Worm (Caenorhabditis elegans): ENCODE measurements around the gene srz-10.

DNA sequence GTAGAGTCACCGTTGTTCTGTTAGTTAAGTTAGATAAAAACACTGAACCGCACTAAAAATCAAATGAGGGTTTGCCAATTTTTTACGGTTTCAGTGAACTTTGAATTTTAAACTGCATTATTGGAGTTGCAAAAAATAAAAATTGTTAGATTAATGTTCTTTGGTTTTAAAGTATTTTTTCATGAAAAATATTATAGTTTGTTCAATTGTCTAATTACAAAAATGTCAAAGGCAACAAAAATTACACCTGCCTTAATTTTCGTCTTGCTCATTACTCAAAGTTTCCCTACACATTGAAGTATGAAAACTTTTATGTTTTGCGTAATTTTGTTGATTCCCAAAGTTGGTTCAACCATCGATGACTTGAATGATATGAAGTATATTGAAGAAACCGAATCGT, 1.9 kb upstream of the srz-10 start, which contains the start of gene irld-62:
- TF ChIP-seq unc-98 (GFP tag; IDR thresholded peaks at IDR 0.05) = no peak
- no peak for TF ChIP-seq lin-14 (GFP tag; optimal IDR thresholded peaks at IDR 0.05)
- TF ChIP-seq tlp-1 (tag; optimal IDR thresholded peaks at IDR 0.05) = no peak
- TF ChIP-seq jun-1 (tag; optimal IDR thresholded peaks at IDR 0.05) = no peak
- TF ChIP-seq lin-39 (tag; optimal IDR thresholded peaks at IDR 0.05) = no peak
- no peak for TF ChIP-seq mab-9 (GFP tag; IDR thresholded peaks at IDR 0.05)
- no peak for TF ChIP-seq irx-1 (tag; optimal IDR thresholded peaks at IDR 0.05)
- TF ChIP-seq nhr-12 (tag; optimal IDR thresholded peaks at IDR 0.05) = no peak
- TF ChIP-seq unc-62 (GFP tag; optimal IDR thresholded peaks at IDR 0.05) = no peak
- TF ChIP-seq ces-1 (GFP tag; optimal IDR thresholded peaks at IDR 0.05) = no peak
- no peak for TF ChIP-seq fos-1 (tag; optimal IDR thresholded peaks at IDR 0.05)

Measured in whole organism, L1 larva.